Fruit fly (Drosophila melanogaster) whole organism, prepupa: ENCODE measurements around the gene PolG1.

Experiments used
- CG11294 ChIP-seq: fragments of 200-800 bp; sonication (Bioruptor generic); IDR thresholded peaks from 2 replicates; pipeline ENCODE4 v1.3.6; 2022; ENCODE audit warnings: missing biosample characterization, missing genetic modification characterization
- CG11902 ChIP-seq: fragments of 200-800 bp; sonication (Bioruptor generic); optimal IDR thresholded peaks from 3 replicates; lab custom pipeline; 2016; ENCODE audit warnings: missing biosample characterization, missing genetic modification characterization
- CG16779 ChIP-seq: fragments of 200-800 bp; sonication (Bioruptor generic); optimal IDR thresholded peaks from 3 replicates; lab custom pipeline; 2017; ENCODE audit warnings: missing biosample characterization, mild to moderate bottlenecking, missing genetic modification characterization
- CG4318 ChIP-seq: fragments of 200-800 bp; sonication (Bioruptor generic); optimal IDR thresholded peaks from 3 replicates; lab custom pipeline; 2017; ENCODE audit warnings: missing biosample characterization, mild to moderate bottlenecking, missing genetic modification characterization
- CG6792 ChIP-seq: fragments of 200-800 bp; sonication (Bioruptor generic); optimal IDR thresholded peaks from 3 replicates; lab custom pipeline; 2016; ENCODE audit warnings: missing biosample characterization, missing genetic modification characterization
- CG6854 ChIP-seq: fragments of 200-800 bp; sonication (Bioruptor generic); optimal IDR thresholded peaks from 2 replicates; lab custom pipeline; 2017; ENCODE audit warnings: missing biosample characterization, mild to moderate bottlenecking, missing genetic modification characterization
- CG7368 ChIP-seq: fragments of 200-800 bp; sonication (Bioruptor generic); optimal IDR thresholded peaks from 3 replicates; lab custom pipeline; 2016; ENCODE audit warnings: missing biosample characterization, missing genetic modification characterization
- Hr38 ChIP-seq: sonication (Bioruptor generic); optimal IDR thresholded peaks from 2 replicates; lab custom pipeline; 2016; ENCODE audit warnings: missing biosample characterization, missing genetic modification characterization
- Hr39 ChIP-seq: fragments of 200-800 bp; sonication (Bioruptor generic); optimal IDR thresholded peaks from 2 replicates; lab custom pipeline; 2016; ENCODE audit warnings: missing biosample characterization, missing genetic modification characterization
- Hr4 ChIP-seq: fragments of 200-800 bp; sonication (Bioruptor generic); optimal IDR thresholded peaks from 3 replicates; lab custom pipeline; 2016; ENCODE audit warnings: missing biosample characterization, missing genetic modification characterization
- Lpt ChIP-seq: fragments of 200-800 bp; sonication (Bioruptor generic); optimal IDR thresholded peaks from 3 replicates; lab custom pipeline; 2016; ENCODE audit warnings: missing biosample characterization, missing genetic modification characterization
- cyc ChIP-seq: fragments of 200-800 bp; sonication (Bioruptor generic); optimal IDR thresholded peaks from 3 replicates; lab custom pipeline; 2016; ENCODE audit warnings: missing biosample characterization, missing genetic modification characterization
- salr ChIP-seq, 2 experiments: fragments of 200-800 bp; sonication (Bioruptor generic); optimal IDR thresholded peaks; 3 replicates each; lab custom pipeline; 2016 to 2018; ENCODE audit warnings: missing biosample characterization in 2 of 2, missing genetic modification characterization in 2 of 2, mild to moderate bottlenecking in 1 of 2

DNA sequence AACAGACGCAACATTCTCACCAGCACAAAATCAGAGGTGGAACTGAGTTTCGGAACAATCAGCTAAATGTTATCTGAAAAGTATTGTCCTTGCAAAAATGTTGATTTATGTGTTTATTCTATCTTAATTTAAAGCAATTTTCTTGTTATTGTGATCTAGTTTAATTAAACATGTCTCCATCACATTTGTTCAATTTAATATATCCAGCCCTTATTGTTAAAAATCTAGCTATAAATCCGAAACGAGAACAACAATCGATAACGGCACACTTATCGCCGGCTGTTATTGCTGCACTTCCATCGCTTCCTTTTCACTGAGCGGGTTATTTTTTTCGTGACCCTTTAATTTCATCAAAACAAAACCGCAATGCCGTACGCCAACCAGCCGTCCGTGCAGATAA is 5.5 kb upstream of the PolG1 start, which contains the start of the genes GatC, PolG2 and Polr2C:
- no peak for TF ChIP-seq Lpt
- TF ChIP-seq CG11294 (GFP tag; lab: Robert Waterston, UW), result no peak
- no peak for TF ChIP-seq Hr4
- TF ChIP-seq CG6854 (GFP tag; lab: Kevin White, UChicago), result no peak
- TF ChIP-seq Hr38 (GFP tag; lab: Kevin White, UChicago), result no peak
- TF ChIP-seq CG4318 (GFP tag; lab: Kevin White, UChicago), result no peak
- no peak for TF ChIP-seq CG16779 (tag; lab: Kevin White, UChicago)
- TF ChIP-seq cyc (GFP tag; lab: Kevin White, UChicago), result no peak
- no peak for TF ChIP-seq CG6792 (GFP tag; lab: Kevin White, UChicago)
- TF ChIP-seq CG7368 (GFP tag; lab: Kevin White, UChicago), result no peak
- TF ChIP-seq salr (GFP tag; optimal IDR thresholded peaks at IDR 0.05; lab: Kevin White, UChicago), result no peak
- no peak for TF ChIP-seq Hr39
- TF ChIP-seq CG11902 (GFP tag; lab: Kevin White, UChicago), result no peak
